Worm (Caenorhabditis elegans) whole organism, young adult: Measurements from ENCODE around the gene zig-4.

Experiments
- F10E7.11 ChIP-seq: sonication (generic microtip); optimal IDR thresholded peaks from 2 replicates; lab custom pipeline; 2017; ENCODE audit warnings: mild to moderate bottlenecking, missing genetic modification characterization, moderate library complexity, missing compliant biosample characterization
- F23B12.7 ChIP-seq: sonication (generic microtip); optimal IDR thresholded peaks from 2 replicates; lab custom pipeline; 2017; ENCODE audit warnings: missing genetic modification characterization, mild to moderate bottlenecking, missing compliant biosample characterization, antibody characterized with exemption, moderate library complexity; ENCODE audit not compliant: insufficient read depth
- him-1 ChIP-seq: sonication (generic microtip); optimal IDR thresholded peaks from 2 replicates; lab custom pipeline; 2016; ENCODE audit warnings: missing genotype, missing genetic modification reagents, missing genetic modification characterization, missing compliant biosample characterization
- unc-62 ChIP-seq: fragments of 150-350 bp; optimal IDR thresholded peaks from 2 replicates; lab custom pipeline; 2014; ENCODE audit warnings: missing biosample characterization, missing genetic modification reagents, missing genetic modification characterization
- zfh-2 ChIP-seq: fragments of 200-800 bp; sonication (Bioruptor generic); conservative IDR thresholded peaks from 2 replicates; pipeline ENCODE4 v1.3.6; 2022; ENCODE audit warnings: missing genetic modification reagents, missing genetic modification characterization, missing compliant biosample characterization
- ztf-25 ChIP-seq: fragments of 200-800 bp; sonication (Bioruptor generic); IDR thresholded peaks from 2 replicates; pipeline ENCODE4 v1.3.6; 2022; ENCODE audit warnings: missing genetic modification reagents, missing genetic modification characterization, missing compliant biosample characterization
- ztf-6 ChIP-seq: fragments of 200-800 bp; sonication (Bioruptor generic); IDR thresholded peaks from 2 replicates; pipeline ENCODE4 v1.3.6; 2022; ENCODE audit warnings: missing genetic modification reagents, missing genetic modification characterization, missing compliant biosample characterization

DNA sequence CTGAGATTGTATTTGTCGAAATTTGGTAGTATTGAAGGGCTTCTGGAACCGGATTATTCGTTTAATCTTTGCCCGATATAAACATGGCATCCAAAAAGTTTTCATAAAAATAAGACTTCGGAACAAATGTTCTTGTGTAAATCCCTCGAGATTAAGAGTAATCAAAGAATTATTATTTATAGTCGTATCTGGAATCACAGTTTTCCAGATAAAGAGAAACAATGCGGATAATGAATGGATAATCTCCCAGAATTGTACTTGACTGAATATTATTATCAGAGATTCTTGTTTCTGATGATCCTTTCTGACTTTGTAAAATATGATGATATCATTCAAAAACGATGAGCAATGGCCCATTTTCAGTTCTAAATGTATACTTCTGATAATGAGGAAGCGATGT, 4.1 kb upstream of the zig-4 start:
- TF ChIP-seq unc-62 (GFP tag; lab: Kevin White, UChicago) (no peak), F10E7.11 (tag; lab: Kevin White, UChicago) (no peak), ztf-6 (no peak), F23B12.7 (tag; lab: Kevin White, UChicago) (no peak), him-1 (tag; lab: Kevin White, UChicago) (no peak), zfh-2 (no peak), ztf-25 (GFP tag; lab: Robert Waterston, UW) (no peak)
